Worm (Caenorhabditis elegans): ENCODE results near the gene C16B8.2.

DNA sequence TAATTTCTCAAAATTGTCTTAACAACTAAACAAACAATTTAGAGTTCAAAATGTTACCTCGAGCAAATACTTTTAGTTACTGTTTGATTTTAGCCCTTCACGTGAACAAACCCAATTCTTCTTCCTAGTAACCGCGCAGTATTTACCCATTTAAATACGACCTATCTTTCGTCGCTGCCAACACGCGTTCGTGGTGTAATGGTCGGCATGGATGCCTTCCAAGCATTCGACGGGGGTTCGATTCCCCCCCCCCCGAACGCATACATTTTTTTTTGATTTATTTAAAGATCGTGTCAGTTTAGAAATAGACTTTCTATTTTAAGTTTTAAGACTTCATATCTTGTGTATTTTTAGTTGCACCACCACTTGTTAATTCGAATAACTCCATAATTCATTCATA lies 28.2 kb upstream of the C16B8.2 start:
- TF ChIP-seq him-1 (tag; optimal IDR thresholded peaks at IDR 0.05) (no peak), dao-5 (tag; optimal IDR thresholded peaks at IDR 0.05) (no peak), W03F9.2 (tag; optimal IDR thresholded peaks at IDR 0.05) (no peak)

Measured in whole organism, L4/young adult.